Worm (Caenorhabditis elegans) whole organism, L2 larva: ENCODE data around the gene acdh-13.

Experiments
- C34F6.9 ChIP-seq: fragments of 150-350 bp; optimal IDR thresholded peaks from 2 replicates; lab custom pipeline; 2014; ENCODE audit warnings: missing biosample characterization, missing genetic modification characterization
- F13H6.1 ChIP-seq: sonication (generic microtip); optimal IDR thresholded peaks from 2 replicates; lab custom pipeline; 2016; ENCODE audit warnings: missing genetic modification characterization, missing compliant biosample characterization
- ZK546.5 ChIP-seq: sonication (generic microtip); optimal IDR thresholded peaks from 2 replicates; lab custom pipeline; 2017; ENCODE audit warnings: missing biosample characterization, missing genetic modification characterization
- alr-1 ChIP-seq: fragments of 150-350 bp; optimal IDR thresholded peaks from 2 replicates; lab custom pipeline; 2014; ENCODE audit warnings: missing biosample characterization, missing genetic modification characterization
- aly-2 ChIP-seq: fragments of 150-350 bp; optimal IDR thresholded peaks from 2 replicates; lab custom pipeline; 2014; ENCODE audit warnings: missing biosample characterization, missing genetic modification characterization
- ama-1 ChIP-seq: fragments of 150-350 bp; optimal IDR thresholded peaks from 2 replicates; lab custom pipeline; 2018; ENCODE audit warnings: inconsistent platforms
- blmp-1 ChIP-seq: sonication (generic microtip); optimal IDR thresholded peaks from 2 replicates; lab custom pipeline; 2017; ENCODE audit warnings: missing genetic modification characterization, mild to moderate bottlenecking, missing compliant biosample characterization, antibody characterized with exemption, moderate library complexity; ENCODE audit not compliant: insufficient read depth
- ceh-16 ChIP-seq: fragments of 150-350 bp; optimal IDR thresholded peaks from 2 replicates; lab custom pipeline; 2014; ENCODE audit warnings: missing biosample characterization, missing genetic modification characterization
- ceh-82 ChIP-seq: fragments of 150-350 bp; optimal IDR thresholded peaks from 2 replicates; lab custom pipeline; 2014; ENCODE audit warnings: missing biosample characterization, missing genetic modification characterization
- crh-2 ChIP-seq: sonication (generic microtip); optimal IDR thresholded peaks from 2 replicates; lab custom pipeline; 2017; ENCODE audit warnings: missing biosample characterization, missing genetic modification characterization
- egl-27 ChIP-seq: sonication (generic microtip); optimal IDR thresholded peaks from 3 replicates; lab custom pipeline; 2017; ENCODE audit warnings: missing biosample characterization, missing genetic modification reagents, missing genetic modification characterization
- elt-1 ChIP-seq: fragments of 150-350 bp; optimal IDR thresholded peaks from 2 replicates; lab custom pipeline; 2014; ENCODE audit warnings: missing biosample characterization, missing genetic modification characterization
- fos-1 ChIP-seq: fragments of 150-350 bp; optimal IDR thresholded peaks from 2 replicates; lab custom pipeline; 2014; ENCODE audit warnings: missing biosample characterization, missing genetic modification characterization
- lin-11 ChIP-seq: fragments of 150-350 bp; sonication (generic microtip); optimal IDR thresholded peaks from 2 replicates; lab custom pipeline; 2014; ENCODE audit warnings: missing biosample characterization, missing genetic modification characterization, inconsistent platforms, mixed read lengths
- lin-13 ChIP-seq: fragments of 150-350 bp; optimal IDR thresholded peaks from 2 replicates; lab custom pipeline; 2014; ENCODE audit warnings: missing biosample characterization, missing genetic modification reagents, missing genetic modification characterization
- lin-39 ChIP-seq: fragments of 150-350 bp; optimal IDR thresholded peaks from 2 replicates; lab custom pipeline; 2014; ENCODE audit warnings: missing biosample characterization, missing genetic modification reagents, missing genetic modification characterization
- lsy-2 ChIP-seq, 2 experiments: fragments of 150-350 bp in 1 of 2; sonication (generic microtip) in 1 of 2; optimal IDR thresholded peaks; 2 replicates each; lab custom pipeline; 2014 to 2017; ENCODE audit warnings: missing biosample characterization in 2 of 2, missing genetic modification characterization in 2 of 2
- mab-5 ChIP-seq: fragments of 150-350 bp; optimal IDR thresholded peaks from 2 replicates; lab custom pipeline; 2014; ENCODE audit warnings: missing biosample characterization, missing genetic modification characterization
- mdl-1 ChIP-seq, 2 experiments: fragments of 150-350 bp in 1 of 2; sonication (generic microtip) in 1 of 2; optimal IDR thresholded peaks; 2 replicates each; lab custom pipeline; 2017; ENCODE audit warnings: missing biosample characterization in 2 of 2, missing genetic modification characterization in 2 of 2
- nhr-10 ChIP-seq: sonication (generic microtip); optimal IDR thresholded peaks from 2 replicates; lab custom pipeline; 2017; ENCODE audit warnings: missing biosample characterization, missing genetic modification characterization
- nhr-12 ChIP-seq: fragments of 150-350 bp; optimal IDR thresholded peaks from 2 replicates; lab custom pipeline; 2014; ENCODE audit warnings: missing biosample characterization, missing genetic modification characterization
- nhr-129 ChIP-seq: fragments of 150-350 bp; optimal IDR thresholded peaks from 2 replicates; lab custom pipeline; 2014; ENCODE audit warnings: missing biosample characterization, missing genetic modification characterization
- nhr-21 ChIP-seq: fragments of 150-350 bp; optimal IDR thresholded peaks from 2 replicates; lab custom pipeline; 2014; ENCODE audit warnings: missing biosample characterization, missing genetic modification characterization
- nhr-25 ChIP-seq: fragments of 150-350 bp; sonication (generic microtip); optimal IDR thresholded peaks from 3 replicates; lab custom pipeline; 2014; ENCODE audit warnings: missing biosample characterization, missing genetic modification characterization
- nhr-6 ChIP-seq: fragments of 150-350 bp; optimal IDR thresholded peaks from 2 replicates; lab custom pipeline; 2014; ENCODE audit warnings: missing biosample characterization, missing genetic modification characterization
- nhr-77 ChIP-seq: fragments of 150-350 bp; optimal IDR thresholded peaks from 2 replicates; lab custom pipeline; 2014; ENCODE audit warnings: missing biosample characterization, missing genetic modification characterization
- sem-4 ChIP-seq: fragments of 150-350 bp; optimal IDR thresholded peaks from 2 replicates; lab custom pipeline; 2014; ENCODE audit warnings: missing biosample characterization, missing genetic modification reagents, missing genetic modification characterization
- sma-3 ChIP-seq: sonication (generic microtip); optimal IDR thresholded peaks from 2 replicates; lab custom pipeline; 2016; ENCODE audit warnings: missing genetic modification reagents, missing genetic modification characterization, missing compliant biosample characterization
- sma-9 ChIP-seq, 2 experiments: fragments of 150-350 bp in 1 of 2; sonication (generic microtip) in 1 of 2; optimal IDR thresholded peaks; 2 replicates each; lab custom pipeline; 2014 to 2016; ENCODE audit warnings: missing genetic modification characterization in 2 of 2, mild to moderate bottlenecking in 1 of 2, missing biosample characterization in 1 of 2, missing compliant biosample characterization in 1 of 2, missing genetic modification reagents in 1 of 2, moderate library complexity in 1 of 2
- snpc-4 ChIP-seq: fragments of 150-350 bp; optimal IDR thresholded peaks from 2 replicates; lab custom pipeline; 2014; ENCODE audit warnings: missing biosample characterization, missing genetic modification characterization
- unc-62 ChIP-seq: fragments of 150-350 bp; optimal IDR thresholded peaks from 2 replicates; lab custom pipeline; 2014; ENCODE audit warnings: missing biosample characterization, missing genetic modification reagents, missing genetic modification characterization
- ztf-1 ChIP-seq: fragments of 200-800 bp; sonication (Bioruptor generic); conservative IDR thresholded peaks from 2 replicates; pipeline ENCODE4 v1.3.6; 2022; ENCODE audit warnings: missing genetic modification characterization, missing compliant biosample characterization
- ztf-11 ChIP-seq: sonication (generic microtip); optimal IDR thresholded peaks from 2 replicates; lab custom pipeline; 2017; ENCODE audit warnings: missing biosample characterization, missing genetic modification characterization
- ztf-4 ChIP-seq: fragments of 150-350 bp; optimal IDR thresholded peaks from 2 replicates; lab custom pipeline; 2014; ENCODE audit warnings: missing biosample characterization, missing genetic modification characterization

acdh-13 gene

DNA sequence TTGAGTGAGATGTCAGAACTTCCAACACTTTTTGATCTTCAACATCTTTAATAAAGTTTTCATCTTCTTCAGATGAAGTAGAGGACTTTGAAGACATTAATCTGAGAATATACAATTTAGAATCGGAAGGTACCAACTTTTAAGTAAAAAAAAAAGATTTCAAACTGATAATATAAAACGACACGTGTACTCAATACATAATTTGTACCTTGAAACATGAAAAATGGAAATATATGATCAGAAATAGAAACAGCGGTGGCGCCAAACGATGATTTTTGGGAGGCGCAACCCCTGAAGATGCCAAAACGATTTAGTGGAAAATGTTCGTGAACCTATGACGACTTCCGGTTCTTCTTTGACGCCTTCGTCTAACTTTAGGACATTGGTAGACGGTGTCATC is 26.1 kb downstream of the acdh-13 start, which contains the start of gene oat-1:
TSS of gene oat-1 (minus strand) at position 101 of the 400 bp plus-strand sequence.
- TF ChIP-seq aly-2 (tag; lab: Kevin White, UChicago), result no peak
- no peak for TF ChIP-seq ama-1 (lab: Kevin White, UChicago)
- no peak for TF ChIP-seq nhr-77 (tag; lab: Kevin White, UChicago)
- TF ChIP-seq F13H6.1 (tag; lab: Kevin White, UChicago), result no peak
- TF ChIP-seq elt-1 (tag; lab: Kevin White, UChicago), result no peak
- no peak for TF ChIP-seq egl-27 (tag; lab: Kevin White, UChicago)
- no peak for TF ChIP-seq C34F6.9
- TF ChIP-seq, all 48 proteins: peak for 0

DNA sequence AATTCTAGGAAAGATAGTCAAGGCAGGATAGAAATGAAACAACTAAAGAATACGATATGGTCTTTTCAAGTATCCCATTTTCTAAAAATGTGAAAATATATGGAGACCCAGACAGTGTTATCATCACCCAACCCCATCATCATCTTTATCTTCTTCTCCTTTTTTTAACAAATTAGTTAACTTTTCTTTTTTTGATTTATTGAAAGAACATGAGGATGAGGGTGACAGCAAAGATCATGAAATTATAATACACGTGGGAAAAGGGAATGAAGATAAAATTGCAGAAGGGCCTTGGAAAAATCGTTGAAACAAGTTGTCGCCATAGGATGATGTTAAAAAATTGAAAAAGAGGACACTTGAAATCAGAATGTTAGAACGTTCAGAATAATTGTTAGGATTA is 34.4 kb downstream of the acdh-13 start:
- TF ChIP-seq nhr-21 (no peak), ceh-16 (tag; lab: Kevin White, UChicago) (no peak), blmp-1 (tag; lab: Kevin White, UChicago) (peak; percentile 39), snpc-4 (no peak), mdl-1 (tag; optimal IDR thresholded peaks at IDR 0.05; lab: Kevin White, UChicago) (peak in 1 of 2 experiments; percentile 6), sma-9 (GFP tag; optimal IDR thresholded peaks at IDR 0.05; lab: Kevin White, UChicago) (peak; percentile 28), sma-9 (tag; optimal IDR thresholded peaks at IDR 0.05; lab: Kevin White, UChicago) (no peak), crh-2 (peak; percentile 20), nhr-25 (tag; lab: Kevin White, UChicago) (peak; percentile 62), alr-1 (tag; lab: Kevin White, UChicago) (no peak)
- TF ChIP-seq, all 48 proteins: peak for 5

DNA sequence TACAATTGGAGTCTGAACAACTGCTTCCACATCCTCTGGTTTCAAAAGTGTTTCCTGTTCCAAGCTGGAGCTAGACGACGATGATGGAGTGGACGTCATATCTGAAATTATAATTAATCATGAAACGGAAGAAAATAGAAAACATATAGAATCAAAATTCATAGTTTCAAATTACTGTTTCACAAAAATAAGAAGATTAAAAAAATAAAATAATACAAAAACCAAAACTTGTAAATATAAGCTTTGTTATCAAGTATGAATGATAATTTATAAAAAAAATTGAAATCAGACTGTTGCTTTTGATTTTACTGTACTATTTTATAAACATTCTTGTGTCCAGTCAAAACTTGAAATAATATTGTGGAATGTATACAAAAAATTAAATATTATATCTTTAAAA is 34.9 kb downstream of the acdh-13 start, which contains the start of gene str-176:
TSS of gene str-176 (minus strand) at position 101 of the 400 bp plus-strand sequence.
- no peak for TF ChIP-seq nhr-12 (tag; lab: Kevin White, UChicago)
- no peak for TF ChIP-seq unc-62 (GFP tag; lab: Kevin White, UChicago)
- TF ChIP-seq nhr-21, result no peak
- no peak for TF ChIP-seq lin-39 (tag; lab: Kevin White, UChicago)

DNA sequence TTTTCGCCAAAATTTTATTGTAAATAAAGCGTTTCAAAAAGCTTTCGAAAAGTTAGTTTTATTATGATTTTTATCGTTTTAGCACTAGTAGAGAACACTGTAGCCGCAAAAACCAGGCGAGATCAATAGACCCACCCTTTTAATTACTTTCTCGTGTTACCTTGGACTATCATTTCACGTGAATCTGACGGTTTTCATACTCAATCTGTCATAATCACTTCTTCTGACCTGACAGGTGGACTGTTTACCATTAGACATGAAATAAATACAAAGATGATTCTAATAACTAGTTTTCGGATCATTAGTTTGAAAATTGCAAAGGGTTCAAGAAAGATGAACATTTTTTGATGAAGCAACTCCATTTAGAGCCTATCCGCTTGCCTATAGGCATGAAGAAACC is 35.6 kb downstream of the acdh-13 start:
- no peak for TF ChIP-seq ztf-1 (GFP tag; lab: Robert Waterston, UW)
- no peak for TF ChIP-seq nhr-77 (tag; lab: Kevin White, UChicago)
- peak; percentile 57 for TF ChIP-seq nhr-21
- peak; percentile 44 for TF ChIP-seq sma-3
- peak; percentile 27 for TF ChIP-seq mab-5
- peak; percentile 78 for TF ChIP-seq sma-9 (GFP tag; optimal IDR thresholded peaks at IDR 0.05; lab: Kevin White, UChicago)
- TF ChIP-seq sma-9 (tag; optimal IDR thresholded peaks at IDR 0.05; lab: Kevin White, UChicago), result no peak
- peak; percentile 71 for TF ChIP-seq nhr-25 (tag; lab: Kevin White, UChicago)
- peak; percentile 55 for TF ChIP-seq blmp-1 (tag; lab: Kevin White, UChicago)
- TF ChIP-seq crh-2, result peak; percentile 14
- peak in 1 of 2 experiments; percentile 12 for TF ChIP-seq mdl-1 (tag; optimal IDR thresholded peaks at IDR 0.05; lab: Kevin White, UChicago)

DNA sequence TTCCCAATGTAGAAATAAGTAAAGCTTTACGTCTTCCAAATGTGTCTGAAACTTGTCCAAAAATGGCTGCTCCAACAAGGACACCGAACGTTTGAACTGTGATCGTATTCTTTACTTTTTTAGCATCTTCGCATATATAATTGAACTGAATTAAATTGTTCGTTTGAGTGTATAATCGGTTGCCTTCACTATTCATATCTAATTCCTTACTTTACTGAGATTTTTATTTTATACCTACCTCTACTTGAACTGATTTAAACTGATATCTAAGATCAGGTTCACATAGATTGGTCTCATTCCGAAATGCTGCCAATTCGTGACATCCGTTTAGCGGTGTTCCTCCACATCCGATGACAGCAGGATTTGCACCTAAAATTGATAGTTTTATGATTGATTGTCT is 36.2 kb downstream of the acdh-13 start:
- TF ChIP-seq lsy-2 (tag; optimal IDR thresholded peaks at IDR 0.05; lab: Kevin White, UChicago) (no peak), sem-4 (tag; lab: Kevin White, UChicago) (no peak), blmp-1 (tag; lab: Kevin White, UChicago) (no peak), nhr-129 (tag; lab: Kevin White, UChicago) (no peak), snpc-4 (no peak), lin-11 (tag; lab: Kevin White, UChicago) (no peak), nhr-77 (tag; lab: Kevin White, UChicago) (no peak), fos-1 (tag; lab: Kevin White, UChicago) (no peak), nhr-21 (no peak), C34F6.9 (no peak), ZK546.5 (tag; lab: Kevin White, UChicago) (no peak), ceh-82 (tag; lab: Kevin White, UChicago) (no peak), nhr-10 (no peak), ztf-4 (tag; lab: Kevin White, UChicago) (no peak), nhr-6 (no peak), ztf-11 (tag; lab: Kevin White, UChicago) (no peak), lin-13 (GFP tag; lab: Kevin White, UChicago) (no peak)
- TF ChIP-seq, all 48 proteins: peak for 0
